Worm (Caenorhabditis elegans) whole organism, early embryonic: Measurements from ENCODE around the gene tbc-8.

Source experiments
- B0310.2 ChIP-seq: sonication (generic microtip); optimal IDR thresholded peaks from 2 replicates; lab custom pipeline; 2016; ENCODE audit warnings: mild to moderate bottlenecking, missing genetic modification characterization, missing compliant biosample characterization
- ama-1 ChIP-seq: fragments of 150-350 bp; optimal IDR thresholded peaks from 2 replicates; lab custom pipeline; 2014
- ets-7 ChIP-seq: sonication (generic microtip); optimal IDR thresholded peaks from 2 replicates; lab custom pipeline; 2016; ENCODE audit warnings: missing genotype, missing genetic modification characterization, missing compliant biosample characterization
- sea-1 ChIP-seq: fragments of 200-800 bp; sonication (Bioruptor generic); conservative IDR thresholded peaks from 2 replicates; pipeline ENCODE4 v1.3.6; 2022; ENCODE audit warnings: missing genetic modification characterization, missing compliant biosample characterization
- tbx-11 ChIP-seq: fragments of 200-800 bp; sonication (Bioruptor generic); IDR thresholded peaks from 2 replicates; pipeline ENCODE4 v1.3.6; 2022; ENCODE audit warnings: missing genetic modification characterization, missing compliant biosample characterization
- tbx-37 ChIP-seq: fragments of 200-800 bp; sonication (Bioruptor generic); conservative IDR thresholded peaks from 2 replicates; pipeline ENCODE4 v1.3.6; 2022; ENCODE audit warnings: missing genetic modification reagents, missing genetic modification characterization, missing compliant biosample characterization

ce11 chrIII:10329811-10330210, 34.9 kb upstream of the tbc-8 start:
- TF ChIP-seq ama-1 (lab: Kevin White, UChicago) (no peak), B0310.2 (no peak), tbx-11 (GFP tag; lab: Robert Waterston, UW) (no peak), sea-1 (GFP tag; lab: Robert Waterston, UW) (no peak), tbx-37 (GFP tag; lab: Robert Waterston, UW) (no peak), ets-7 (tag; lab: Kevin White, UChicago) (no peak)
